Fruit fly (Drosophila melanogaster) whole organism, prepupa: ENCODE results near the gene CG34327.

Source experiments
- CG11762 ChIP-seq: fragments of 200-800 bp; sonication (Bioruptor generic); optimal IDR thresholded peaks from 3 replicates; lab custom pipeline; 2016; ENCODE audit warnings: missing biosample characterization, missing genetic modification characterization; ENCODE audit not compliant: insufficient read depth
- CG15336 ChIP-seq: fragments of 200-800 bp; sonication (Bioruptor generic); IDR thresholded peaks from 2 replicates; pipeline ENCODE4 v1.3.6; 2022; ENCODE audit warnings: missing biosample characterization, missing genetic modification characterization
- CG1621 ChIP-seq: fragments of 200-800 bp; sonication (Bioruptor generic); optimal IDR thresholded peaks from 3 replicates; lab custom pipeline; 2018; ENCODE audit warnings: missing biosample characterization, mild to moderate bottlenecking, missing genetic modification characterization
- CG16779 ChIP-seq: fragments of 200-800 bp; sonication (Bioruptor generic); optimal IDR thresholded peaks from 3 replicates; lab custom pipeline; 2017; ENCODE audit warnings: missing biosample characterization, mild to moderate bottlenecking, missing genetic modification characterization
- CG3032 ChIP-seq: fragments of 200-800 bp; optimal IDR thresholded peaks from 2 replicates; lab custom pipeline; 2019; ENCODE audit warnings: missing biosample characterization, mild to moderate bottlenecking, missing genetic modification characterization, moderate library complexity
- CG31627 ChIP-seq: fragments of 200-800 bp; sonication (Bioruptor generic); optimal IDR thresholded peaks from 3 replicates; lab custom pipeline; 2016; ENCODE audit warnings: missing biosample characterization, missing genetic modification characterization
- CG32006 ChIP-seq: fragments of 200-800 bp; sonication (Bioruptor generic); optimal IDR thresholded peaks from 3 replicates; lab custom pipeline; 2017; ENCODE audit warnings: missing biosample characterization, mild to moderate bottlenecking, missing genetic modification characterization
- CG3919 ChIP-seq: fragments of 200-800 bp; sonication (Bioruptor generic); optimal IDR thresholded peaks from 3 replicates; lab custom pipeline; 2016; ENCODE audit warnings: missing biosample characterization, missing genetic modification characterization
- CG6163 ChIP-seq: fragments of 200-800 bp; sonication (Bioruptor generic); IDR thresholded peaks from 3 replicates; pipeline ENCODE4 v1.3.6; 2022; ENCODE audit warnings: missing biosample characterization, missing genetic modification characterization
- CG6276 ChIP-seq: fragments of 200-800 bp; sonication (Bioruptor generic); optimal IDR thresholded peaks from 2 replicates; lab custom pipeline; 2017; ENCODE audit warnings: missing biosample characterization, mild to moderate bottlenecking, missing genetic modification characterization
- CG6792 ChIP-seq: fragments of 200-800 bp; sonication (Bioruptor generic); optimal IDR thresholded peaks from 3 replicates; lab custom pipeline; 2016; ENCODE audit warnings: missing biosample characterization, missing genetic modification characterization
- CG6808 ChIP-seq: fragments of 200-800 bp; sonication (Bioruptor generic); optimal IDR thresholded peaks from 3 replicates; lab custom pipeline; 2017; ENCODE audit warnings: missing biosample characterization, missing genetic modification characterization, mild to moderate bottlenecking, moderate library complexity, missing genetic modification reagents
- CG7368 ChIP-seq: fragments of 200-800 bp; sonication (Bioruptor generic); optimal IDR thresholded peaks from 3 replicates; lab custom pipeline; 2016; ENCODE audit warnings: missing biosample characterization, missing genetic modification characterization
- CG8119 ChIP-seq: fragments of 200-800 bp; sonication (Bioruptor generic); IDR thresholded peaks from 3 replicates; pipeline ENCODE4 v1.3.6; 2022; ENCODE audit warnings: missing biosample characterization, missing genetic modification characterization
- CG8632 ChIP-seq: fragments of 200-800 bp; sonication (Bioruptor generic); optimal IDR thresholded peaks from 3 replicates; lab custom pipeline; 2016; ENCODE audit warnings: missing biosample characterization, missing genetic modification characterization
- Eip75B ChIP-seq: fragments of 200-800 bp; sonication (Bioruptor generic); optimal IDR thresholded peaks from 3 replicates; lab custom pipeline; 2016; ENCODE audit warnings: missing biosample characterization, missing genetic modification characterization
- Eip78C ChIP-seq: fragments of 200-800 bp; sonication (Bioruptor generic); peaks from one replicate; lab custom pipeline; 2016; ENCODE audit warnings: missing biosample characterization, missing genetic modification characterization
- Eip93F ChIP-seq: fragments of 200-800 bp; sonication (Bioruptor generic); optimal IDR thresholded peaks from 2 replicates; lab custom pipeline; 2016; ENCODE audit warnings: missing biosample characterization, mild to moderate bottlenecking, missing genetic modification characterization
- Ets21C ChIP-seq: fragments of 200-800 bp; sonication (Bioruptor generic); optimal IDR thresholded peaks from 3 replicates; lab custom pipeline; 2016; ENCODE audit warnings: missing biosample characterization, missing genetic modification characterization
- Ets96B ChIP-seq: fragments of 200-800 bp; optimal IDR thresholded peaks from 2 replicates; lab custom pipeline; 2019; ENCODE audit warnings: missing biosample characterization, mild to moderate bottlenecking, missing genetic modification characterization, moderate library complexity
- Hr38 ChIP-seq: sonication (Bioruptor generic); optimal IDR thresholded peaks from 2 replicates; lab custom pipeline; 2016; ENCODE audit warnings: missing biosample characterization, missing genetic modification characterization
- Hr39 ChIP-seq: fragments of 200-800 bp; sonication (Bioruptor generic); optimal IDR thresholded peaks from 2 replicates; lab custom pipeline; 2016; ENCODE audit warnings: missing biosample characterization, missing genetic modification characterization
- Lpt ChIP-seq: fragments of 200-800 bp; sonication (Bioruptor generic); optimal IDR thresholded peaks from 3 replicates; lab custom pipeline; 2016; ENCODE audit warnings: missing biosample characterization, missing genetic modification characterization
- achi ChIP-seq: fragments of 200-800 bp; sonication (Bioruptor generic); optimal IDR thresholded peaks from 3 replicates; lab custom pipeline; 2016; ENCODE audit warnings: missing biosample characterization, missing genetic modification characterization
- dac ChIP-seq: fragments of 200-800 bp; sonication (Bioruptor generic); optimal IDR thresholded peaks from 2 replicates; lab custom pipeline; 2017; ENCODE audit warnings: missing biosample characterization, mild to moderate bottlenecking, missing genetic modification characterization
- dsx ChIP-seq: fragments of 200-800 bp; optimal IDR thresholded peaks from 3 replicates; lab custom pipeline; 2019; ENCODE audit warnings: missing biosample characterization, mild to moderate bottlenecking, missing genetic modification characterization, moderate library complexity; ENCODE audit not compliant: poor library complexity, severe bottlenecking
- esn ChIP-seq: fragments of 200-800 bp; sonication (Bioruptor generic); optimal IDR thresholded peaks from 2 replicates; lab custom pipeline; 2016; ENCODE audit warnings: missing biosample characterization, mild to moderate bottlenecking, missing genetic modification characterization, moderate library complexity
- fd59A ChIP-seq: fragments of 200-800 bp; sonication (Bioruptor generic); optimal IDR thresholded peaks from 2 replicates; lab custom pipeline; 2017; ENCODE audit warnings: missing biosample characterization, mild to moderate bottlenecking, missing genetic modification characterization, missing genetic modification reagents
- fd85E ChIP-seq: fragments of 200-800 bp; sonication (Bioruptor generic); optimal IDR thresholded peaks from 3 replicates; lab custom pipeline; 2016; ENCODE audit warnings: missing biosample characterization, missing genetic modification characterization
- fkh ChIP-seq: fragments of 200-800 bp; sonication (Bioruptor generic); optimal IDR thresholded peaks from 3 replicates; lab custom pipeline; 2017; ENCODE audit warnings: missing biosample characterization, mild to moderate bottlenecking, missing genetic modification characterization, moderate library complexity
- net ChIP-seq: fragments of 200-800 bp; sonication (Bioruptor generic); optimal IDR thresholded peaks from 3 replicates; lab custom pipeline; 2016; ENCODE audit warnings: missing biosample characterization, missing genetic modification characterization
- pdm3 ChIP-seq: fragments of 200-800 bp; sonication (Bioruptor generic); optimal IDR thresholded peaks from 3 replicates; lab custom pipeline; 2016; ENCODE audit warnings: missing biosample characterization, missing genetic modification characterization
- salr ChIP-seq, 2 experiments: fragments of 200-800 bp; sonication (Bioruptor generic); optimal IDR thresholded peaks; 3 replicates each; lab custom pipeline; 2016 to 2018; ENCODE audit warnings: missing biosample characterization in 2 of 2, missing genetic modification characterization in 2 of 2, mild to moderate bottlenecking in 1 of 2
- spab ChIP-seq: fragments of 200-800 bp; sonication (Bioruptor generic); optimal IDR thresholded peaks from 2 replicates; lab custom pipeline; 2017; ENCODE audit warnings: missing biosample characterization, mild to moderate bottlenecking, missing genetic modification characterization, missing genetic modification reagents
- svp ChIP-seq: fragments of 200-800 bp; sonication (Bioruptor generic); peaks from one replicate; lab custom pipeline; 2016; ENCODE audit warnings: missing biosample characterization, missing genetic modification characterization
- topi ChIP-seq: fragments of 200-800 bp; sonication (Bioruptor generic); optimal IDR thresholded peaks from 3 replicates; lab custom pipeline; 2016; ENCODE audit warnings: missing biosample characterization, missing genetic modification characterization

Gene CG34327

DNA sequence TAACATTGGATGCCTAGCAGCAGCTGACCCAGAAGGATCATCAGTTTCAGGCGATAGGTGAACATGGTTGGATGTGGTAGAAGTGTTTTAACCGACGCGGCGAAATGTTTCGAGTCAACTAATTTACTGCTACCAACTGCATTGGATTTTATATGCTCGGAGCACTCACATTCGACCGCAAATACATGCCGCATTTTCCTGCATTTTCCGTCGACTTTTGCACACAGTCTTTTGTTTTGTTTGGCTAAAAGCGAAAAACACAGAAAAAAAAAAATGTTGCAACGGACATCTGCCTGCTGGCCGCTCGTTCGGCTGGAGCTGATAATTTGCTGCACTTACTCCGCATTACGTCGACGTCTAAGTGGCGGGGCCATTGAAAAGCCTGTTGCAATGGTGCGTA lies 13.7 kb downstream of the CG34327 start, which contains the start of gene CG12995:
CG12995 (minus strand) TSS at position 101 of the 400 bp plus-strand sequence.
- TF ChIP-seq topi (GFP tag; lab: Kevin White, UChicago) (no peak), esn (GFP tag; lab: Kevin White, UChicago) (no peak), CG32006 (GFP tag; lab: Kevin White, UChicago) (no peak), pdm3 (GFP tag; lab: Kevin White, UChicago) (no peak), CG8119 (GFP tag; lab: Robert Waterston, UW) (no peak), CG6792 (GFP tag; lab: Kevin White, UChicago) (no peak), CG6276 (GFP tag; lab: Kevin White, UChicago) (no peak), CG11762 (no peak), CG3032 (tag; lab: Kevin White, UChicago) (no peak), Eip93F (no peak), achi (GFP tag; lab: Kevin White, UChicago) (no peak)

DNA sequence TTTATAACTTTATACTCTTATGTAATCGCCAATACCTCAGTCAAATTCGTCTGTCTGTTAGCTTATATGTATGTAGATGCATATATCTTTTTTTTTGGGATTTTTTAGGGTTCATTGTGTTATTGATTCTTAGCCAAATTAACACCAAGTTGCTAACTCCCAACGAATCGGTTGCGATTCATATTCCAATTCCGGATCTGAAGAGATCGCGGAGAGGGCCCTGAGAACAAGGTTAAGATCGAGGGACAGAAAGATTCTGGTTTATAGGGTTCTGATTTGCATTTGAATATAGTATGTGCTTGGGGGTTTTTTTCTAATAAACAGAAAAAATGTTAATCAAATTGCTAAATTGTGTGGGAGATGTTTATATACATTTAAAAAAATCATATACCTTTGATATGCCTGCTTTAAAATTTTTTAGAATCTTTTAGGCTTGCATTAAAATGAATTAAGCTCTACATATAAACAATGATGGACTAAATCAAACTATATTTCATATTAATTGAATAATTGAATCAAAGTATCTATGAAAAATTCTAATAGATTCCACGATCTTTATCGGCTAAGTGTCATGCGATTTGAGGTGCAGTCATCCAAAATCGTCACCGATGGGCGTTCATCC lies 15.6 kb downstream of the CG34327 start, which contains the start of gene CG32563:
CG32563 (plus strand) TSS at position 572 of the 622 bp plus-strand sequence.
- TF ChIP-seq Hr39 (GFP tag; lab: Kevin White, UChicago): no peak
- no peak for TF ChIP-seq CG1621 (tag; lab: Kevin White, UChicago)
- TF ChIP-seq fd59A: no peak
- no peak for TF ChIP-seq CG3919 (GFP tag; lab: Kevin White, UChicago)
- no peak for TF ChIP-seq CG8632 (GFP tag; lab: Kevin White, UChicago)
- TF ChIP-seq dac: no peak
- TF ChIP-seq spab: no peak
- no peak for TF ChIP-seq CG15336
- TF ChIP-seq net (GFP tag; lab: Kevin White, UChicago): no peak
- TF ChIP-seq Lpt (GFP tag; lab: Kevin White, UChicago): no peak
- no peak for TF ChIP-seq salr (GFP tag; optimal IDR thresholded peaks at IDR 0.05; lab: Kevin White, UChicago)
- no peak for TF ChIP-seq svp (GFP tag; lab: Kevin White, UChicago)
- no peak for TF ChIP-seq CG16779 (tag; lab: Kevin White, UChicago)
- no peak for TF ChIP-seq Ets96B (tag; lab: Kevin White, UChicago)
- no peak for TF ChIP-seq CG6808
- TF ChIP-seq Ets21C (GFP tag; lab: Kevin White, UChicago): no peak
- TF ChIP-seq achi (GFP tag; lab: Kevin White, UChicago): no peak

DNA sequence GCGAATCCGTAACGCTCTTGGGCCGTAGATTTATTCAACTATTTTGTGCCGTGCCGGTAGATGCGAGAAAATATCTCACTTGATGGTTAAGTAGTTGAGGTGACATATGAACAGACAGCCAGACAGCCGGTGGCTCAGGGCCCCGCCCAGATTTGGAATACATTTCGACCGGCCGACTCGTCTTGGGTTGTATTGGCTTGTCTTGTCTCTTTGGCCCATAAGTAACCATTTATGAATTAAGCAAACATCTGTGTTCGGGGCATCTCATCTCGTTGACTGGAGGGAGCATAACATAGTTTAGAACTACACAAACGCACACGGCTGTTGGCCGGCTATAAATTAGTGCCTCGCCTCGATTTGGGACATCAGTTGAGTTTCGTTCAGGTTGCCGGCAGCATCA lies 17.6 kb downstream of the CG34327 start, which contains the start of gene CG32564:
CG32564 (plus strand) TSS at position 362 of the 400 bp plus-strand sequence.
- TF ChIP-seq CG31627 (GFP tag; lab: Kevin White, UChicago) (no peak), fkh (GFP tag; lab: Kevin White, UChicago) (peak; percentile 52), CG8632 (GFP tag; lab: Kevin White, UChicago) (no peak)

DNA sequence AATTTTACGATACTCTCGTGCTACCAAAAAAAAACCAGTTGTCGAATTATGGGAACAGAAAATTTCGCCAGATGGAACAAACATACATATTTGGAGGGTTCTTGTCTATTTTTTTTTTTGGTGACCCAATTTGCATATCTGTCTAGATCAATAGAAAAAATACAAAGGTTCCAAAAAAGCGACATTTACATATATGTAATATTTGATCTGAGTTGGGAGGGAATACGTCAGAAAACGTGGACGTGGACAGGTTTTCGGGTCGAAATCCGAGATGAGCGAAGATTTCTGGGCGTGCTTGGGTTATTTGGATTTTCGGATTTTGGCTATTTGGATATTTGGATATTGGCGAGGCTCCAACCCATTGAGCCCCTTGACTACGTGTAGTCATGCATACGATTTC lies 18.6 kb downstream of the CG34327 start:
- TF ChIP-seq Eip75B (GFP tag; lab: Kevin White, UChicago): no peak
- TF ChIP-seq CG15336: no peak
- no peak for TF ChIP-seq CG7368 (GFP tag; lab: Kevin White, UChicago)
- TF ChIP-seq CG3919 (GFP tag; lab: Kevin White, UChicago): no peak
- TF ChIP-seq dac: no peak
- no peak for TF ChIP-seq CG6808
- TF ChIP-seq dsx (GFP tag; lab: Kevin White, UChicago): no peak
- TF ChIP-seq Eip78C: no peak
- TF ChIP-seq Ets21C (GFP tag; lab: Kevin White, UChicago): no peak
- TF ChIP-seq CG6163 (GFP tag; lab: Robert Waterston, UW): no peak
- TF ChIP-seq fd85E (GFP tag; lab: Kevin White, UChicago): no peak
- TF ChIP-seq Hr38 (GFP tag; lab: Kevin White, UChicago): no peak
- no peak for TF ChIP-seq CG1621 (tag; lab: Kevin White, UChicago)
- TF ChIP-seq salr (GFP tag; optimal IDR thresholded peaks at IDR 0.05; lab: Kevin White, UChicago): no peak
- TF ChIP-seq topi (GFP tag; lab: Kevin White, UChicago): no peak
